Fruit fly (Drosophila melanogaster) whole organism, embryonic: Measurements from ENCODE around the gene CG5355.

Source experiments
- Bgb ChIP-seq: fragments of 200-800 bp; sonication (Bioruptor generic); IDR thresholded peaks from 2 replicates; pipeline ENCODE4 v1.3.6; 2022; ENCODE audit warnings: missing biosample characterization, missing genetic modification characterization; ENCODE audit not compliant: partially characterized antibody
- CG1024 ChIP-seq: fragments of 200-800 bp; sonication (Bioruptor generic); IDR thresholded peaks from 2 replicates; pipeline ENCODE4 v1.3.6; 2022; ENCODE audit warnings: missing biosample characterization, missing genetic modification characterization
- CG10321 ChIP-seq: fragments of 200-800 bp; sonication (Bioruptor generic); IDR thresholded peaks from 2 replicates; pipeline ENCODE4 v1.3.6; 2022; ENCODE audit warnings: missing biosample characterization, missing genetic modification characterization
- CG10543 ChIP-seq: fragments of 200-800 bp; sonication (Bioruptor generic); optimal IDR thresholded peaks from 3 replicates; lab custom pipeline; 2017; ENCODE audit warnings: missing biosample characterization, mild to moderate bottlenecking, missing genetic modification characterization, moderate library complexity
- CG1233 ChIP-seq: fragments of 200-800 bp; sonication (Bioruptor generic); optimal IDR thresholded peaks from 4 replicates; lab custom pipeline; 2018; ENCODE audit warnings: missing biosample characterization, mild to moderate bottlenecking, missing genetic modification characterization
- CG12391 ChIP-seq: fragments of 200-800 bp; sonication (Bioruptor generic); optimal IDR thresholded peaks from 3 replicates; lab custom pipeline; 2018; ENCODE audit warnings: missing biosample characterization, mild to moderate bottlenecking, missing genetic modification characterization, moderate library complexity
- CG12942 ChIP-seq: fragments of 200-800 bp; sonication (Bioruptor generic); optimal IDR thresholded peaks from 3 replicates; lab custom pipeline; 2016; ENCODE audit warnings: missing biosample characterization, missing genetic modification characterization
- CG15269 ChIP-seq: fragments of 200-800 bp; sonication (Bioruptor generic); optimal IDR thresholded peaks from 2 replicates; lab custom pipeline; 2018; ENCODE audit warnings: missing biosample characterization, mild to moderate bottlenecking, missing genetic modification characterization, moderate library complexity
- CG15514 ChIP-seq: fragments of 200-800 bp; sonication (Bioruptor generic); optimal IDR thresholded peaks from 3 replicates; lab custom pipeline; 2017; ENCODE audit warnings: missing biosample characterization, missing genetic modification characterization, mild to moderate bottlenecking, moderate library complexity, missing genetic modification reagents
- CG1647 ChIP-seq: fragments of 200-800 bp; sonication (Bioruptor generic); optimal IDR thresholded peaks from 3 replicates; lab custom pipeline; 2016; ENCODE audit warnings: missing biosample characterization, missing genetic modification characterization
- CG18476 ChIP-seq: fragments of 200-800 bp; sonication (Bioruptor generic); optimal IDR thresholded peaks from 2 replicates; lab custom pipeline; 2016; ENCODE audit warnings: missing biosample characterization, mild to moderate bottlenecking, missing genetic modification characterization
- CG2116 ChIP-seq: fragments of 200-800 bp; sonication (Bioruptor generic); optimal IDR thresholded peaks from 3 replicates; lab custom pipeline; 2018; ENCODE audit warnings: missing biosample characterization, mild to moderate bottlenecking, missing genetic modification characterization
- CG2875 ChIP-seq: fragments of 200-800 bp; sonication (Bioruptor generic); optimal IDR thresholded peaks from 2 replicates; lab custom pipeline; 2017; ENCODE audit warnings: missing biosample characterization, mild to moderate bottlenecking, missing genetic modification characterization, missing genetic modification reagents
- CG31224 ChIP-seq: fragments of 200-800 bp; sonication (Bioruptor generic); IDR thresholded peaks from 2 replicates; pipeline ENCODE4 v1.3.6; 2022; ENCODE audit warnings: missing biosample characterization, missing genetic modification characterization
- CG34224 ChIP-seq: fragments of 200-800 bp; sonication (Bioruptor generic); IDR thresholded peaks from 3 replicates; pipeline ENCODE4 v1.3.6; 2022; ENCODE audit warnings: missing biosample characterization, missing genetic modification characterization; ENCODE audit not compliant: partially characterized antibody
- CG4707 ChIP-seq: fragments of 200-800 bp; sonication (Bioruptor generic); optimal IDR thresholded peaks from 2 replicates; lab custom pipeline; 2018; ENCODE audit warnings: missing biosample characterization, mild to moderate bottlenecking, missing genetic modification characterization, moderate library complexity
- CG6689 ChIP-seq: fragments of 200-800 bp; sonication (Bioruptor generic); IDR thresholded peaks from 2 replicates; pipeline ENCODE4 v1.3.6; 2022; ENCODE audit warnings: missing biosample characterization, missing genetic modification characterization
- CG7271 ChIP-seq: fragments of 200-800 bp; sonication (Bioruptor generic); optimal IDR thresholded peaks from 2 replicates; lab custom pipeline; 2018; ENCODE audit warnings: missing biosample characterization, mild to moderate bottlenecking, missing genetic modification characterization, moderate library complexity
- CG7786 ChIP-seq: fragments of 200-800 bp; sonication (Bioruptor generic); optimal IDR thresholded peaks from 2 replicates; lab custom pipeline; 2016; ENCODE audit warnings: missing biosample characterization, missing genetic modification characterization
- CG7839 ChIP-seq: fragments of 200-800 bp; sonication (Bioruptor generic); optimal IDR thresholded peaks from 3 replicates; lab custom pipeline; 2018; ENCODE audit warnings: missing biosample characterization, mild to moderate bottlenecking, missing genetic modification characterization, moderate library complexity
- CG8944 ChIP-seq: fragments of 200-800 bp; sonication (Bioruptor generic); optimal IDR thresholded peaks from 3 replicates; lab custom pipeline; 2016; ENCODE audit warnings: missing biosample characterization, missing genetic modification characterization
- CG9797 ChIP-seq: fragments of 200-800 bp; sonication (Bioruptor generic); optimal IDR thresholded peaks from 3 replicates; lab custom pipeline; 2018; ENCODE audit warnings: missing biosample characterization, mild to moderate bottlenecking, missing genetic modification characterization
- CTCF ChIP-seq: fragments of 200-800 bp; sonication (Bioruptor generic); optimal IDR thresholded peaks from 2 replicates; lab custom pipeline; 2017; ENCODE audit warnings: missing biosample characterization, mild to moderate bottlenecking, missing genetic modification characterization, moderate library complexity
- CkIIα-i1 ChIP-seq: fragments of 200-800 bp; sonication (Bioruptor generic); IDR thresholded peaks from 2 replicates; pipeline ENCODE4 v1.3.6; 2022; ENCODE audit warnings: missing biosample characterization, missing genetic modification characterization
- Fer1 ChIP-seq: fragments of 200-800 bp; sonication (Bioruptor generic); optimal IDR thresholded peaks from 2 replicates; lab custom pipeline; 2017; ENCODE audit warnings: missing biosample characterization, mild to moderate bottlenecking, missing genetic modification characterization
- Fer2 ChIP-seq: fragments of 200-800 bp; sonication (Bioruptor generic); optimal IDR thresholded peaks from 2 replicates; lab custom pipeline; 2018; ENCODE audit warnings: missing biosample characterization, mild to moderate bottlenecking, missing genetic modification characterization, moderate library complexity
- Lhr ChIP-seq: fragments of 200-800 bp; sonication (Bioruptor generic); optimal IDR thresholded peaks from 3 replicates; lab custom pipeline; 2017; ENCODE audit warnings: mild to moderate bottlenecking, missing biosample characterization, missing genetic modification reagents, missing genetic modification characterization
- Lpt ChIP-seq: fragments of >200 bp; optimal IDR thresholded peaks from 2 replicates; lab custom pipeline; 2018; ENCODE audit warnings: missing biosample characterization, missing genetic modification characterization
- Neu2 ChIP-seq: fragments of 200-800 bp; sonication (Bioruptor generic); optimal IDR thresholded peaks from 3 replicates; lab custom pipeline; 2016; ENCODE audit warnings: missing biosample characterization, missing genetic modification characterization, borderline replicate concordance
- Spps ChIP-seq: fragments of 200-800 bp; sonication (Bioruptor generic); optimal IDR thresholded peaks from 2 replicates; lab custom pipeline; 2018; ENCODE audit warnings: missing biosample characterization, mild to moderate bottlenecking, missing genetic modification characterization
- YL-1 ChIP-seq: fragments of 200-800 bp; sonication (Bioruptor generic); optimal IDR thresholded peaks from 3 replicates; lab custom pipeline; 2017; ENCODE audit warnings: missing biosample characterization, mild to moderate bottlenecking, missing genetic modification characterization
- ac ChIP-seq: fragments of 200-800 bp; sonication (Bioruptor generic); optimal IDR thresholded peaks from 3 replicates; lab custom pipeline; 2017; ENCODE audit warnings: missing biosample characterization, mild to moderate bottlenecking, missing genetic modification characterization
- ara ChIP-seq: fragments of 200-800 bp; sonication (Bioruptor generic); IDR thresholded peaks from 2 replicates; pipeline ENCODE4 v1.3.6; 2022; ENCODE audit warnings: missing biosample characterization, missing genetic modification characterization
- bbx ChIP-seq: fragments of 200-800 bp; sonication (Bioruptor generic); IDR thresholded peaks from 2 replicates; pipeline ENCODE4 v1.3.6; 2022; ENCODE audit warnings: missing biosample characterization, missing genetic modification characterization; ENCODE audit not compliant: partially characterized antibody
- bigmax ChIP-seq: fragments of 200-800 bp; sonication (Bioruptor generic); optimal IDR thresholded peaks from 2 replicates; lab custom pipeline; 2018; ENCODE audit warnings: missing biosample characterization, mild to moderate bottlenecking, missing genetic modification characterization
- chm ChIP-seq: fragments of 200-800 bp; sonication (Bioruptor generic); IDR thresholded peaks from 2 replicates; pipeline ENCODE4 v1.3.6; 2022; ENCODE audit warnings: missing biosample characterization, missing genetic modification characterization
- crol ChIP-seq: fragments of 200-800 bp; sonication (Bioruptor generic); IDR thresholded peaks from 2 replicates; pipeline ENCODE4 v1.3.6; 2022; ENCODE audit warnings: missing biosample characterization, missing genetic modification characterization
- crp ChIP-seq, 2 experiments: fragments of 200-800 bp; sonication (Bioruptor generic); optimal IDR thresholded peaks; 2 replicates in 1 of 2; 3 replicates in 1 of 2; lab custom pipeline; 2017; ENCODE audit warnings: missing biosample characterization in 2 of 2, missing genetic modification characterization in 2 of 2, mild to moderate bottlenecking in 1 of 2, moderate library complexity in 1 of 2
- gro ChIP-seq: fragments of 200-800 bp; sonication (Bioruptor generic); optimal IDR thresholded peaks from 2 replicates; lab custom pipeline; 2016; ENCODE audit warnings: missing biosample characterization, missing genetic modification characterization
- kay ChIP-seq: fragments of 200-800 bp; sonication (Bioruptor generic); optimal IDR thresholded peaks from 2 replicates; lab custom pipeline; 2016; ENCODE audit warnings: missing biosample characterization, missing genetic modification characterization
- lbe ChIP-seq: fragments of 200-800 bp; sonication (Bioruptor generic); optimal IDR thresholded peaks from 2 replicates; lab custom pipeline; 2016; ENCODE audit warnings: missing biosample characterization, mild to moderate bottlenecking, missing genetic modification characterization
- nom ChIP-seq: fragments of 200-800 bp; sonication (Bioruptor generic); optimal IDR thresholded peaks from 2 replicates; lab custom pipeline; 2017; ENCODE audit warnings: missing biosample characterization, missing genetic modification characterization, mild to moderate bottlenecking, moderate library complexity, missing genetic modification reagents
- org-1 ChIP-seq: fragments of 200-800 bp; sonication (Bioruptor generic); optimal IDR thresholded peaks from 2 replicates; lab custom pipeline; 2017; ENCODE audit warnings: missing biosample characterization, missing genetic modification characterization
- peb ChIP-seq: fragments of 200-800 bp; sonication (Bioruptor generic); IDR thresholded peaks from 2 replicates; pipeline ENCODE4 v1.3.6; 2022; ENCODE audit warnings: missing biosample characterization, missing genetic modification characterization
- pfk ChIP-seq: fragments of 200-800 bp; sonication (Bioruptor generic); optimal IDR thresholded peaks from 2 replicates; lab custom pipeline; 2018; ENCODE audit warnings: missing biosample characterization, mild to moderate bottlenecking, missing genetic modification characterization, moderate library complexity
- sob ChIP-seq: fragments of 200-800 bp; sonication (Bioruptor generic); IDR thresholded peaks from 2 replicates; pipeline ENCODE4 v1.3.6; 2022; ENCODE audit warnings: missing biosample characterization, missing genetic modification characterization
- stc ChIP-seq: fragments of 200-800 bp; sonication (Bioruptor generic); IDR thresholded peaks from 2 replicates; pipeline ENCODE4 v1.3.6; 2022; ENCODE audit warnings: missing biosample characterization, missing genetic modification characterization
- tgo ChIP-seq: fragments of 200-800 bp; sonication (Bioruptor generic); IDR thresholded peaks from 3 replicates; pipeline ENCODE4 v1.3.6; 2022; ENCODE audit warnings: missing biosample characterization, missing genetic modification characterization
- unc-4 ChIP-seq: fragments of 200-800 bp; sonication (Bioruptor generic); IDR thresholded peaks from 2 replicates; pipeline ENCODE4 v1.3.6; 2022; ENCODE audit warnings: missing biosample characterization, missing genetic modification characterization; ENCODE audit not compliant: partially characterized antibody
- vvl ChIP-seq: fragments of 200-800 bp; sonication (Bioruptor generic); IDR thresholded peaks from 2 replicates; pipeline ENCODE4 v1.3.6; 2022; ENCODE audit warnings: missing biosample characterization, missing genetic modification characterization

Gene CG5355

dm6 chr2L:10381890-10382450 is 31.3 kb downstream of the CG5355 start, which contains the start of gene CG5096 (continued):
- TF ChIP-seq CG1233 (GFP tag; lab: Kevin White, UChicago) (peak; percentile 84), CG2116 (GFP tag; lab: Kevin White, UChicago) (peak; percentile 49), CG1024 (GFP tag; lab: Robert Waterston, UW) (peak; percentile 70), Lpt (GFP tag; lab: Kevin White, UChicago) (no peak), CG7839 (tag; lab: Kevin White, UChicago) (peak; percentile 94), CG10543 (GFP tag; lab: Kevin White, UChicago) (peak; percentile 49), ac (GFP tag; lab: Kevin White, UChicago) (no peak), lbe (GFP tag; lab: Kevin White, UChicago) (peak; percentile 62), vvl (GFP tag; lab: Robert Waterston, UW) (peak; percentile 94), CG6689 (peak; percentile 89), org-1 (GFP tag; lab: Kevin White, UChicago) (peak; percentile 78), Lhr (GFP tag; lab: Kevin White, UChicago) (no peak), Neu2 (GFP tag; lab: Kevin White, UChicago) (no peak), stc (GFP tag; lab: Robert Waterston, UW) (peak; percentile 86), CG1647 (GFP tag; lab: Kevin White, UChicago) (peak; percentile 67), peb (peak; percentile 42; the same call in 1 of the 2 replicates), CG18476 (GFP tag; lab: Kevin White, UChicago) (peak; percentile 84), chm (GFP tag; lab: Robert Waterston, UW) (peak; percentile 83), ara (peak; percentile 79), unc-4 (GFP tag; lab: Robert Waterston, UW) (no peak), kay (GFP tag; lab: Kevin White, UChicago) (peak; percentile 86), CG12391 (tag; lab: Kevin White, UChicago) (peak; percentile 91), pfk (GFP tag; lab: Kevin White, UChicago) (no peak), bbx (no peak), CG31224 (peak; percentile 72; the same call in 1 of the 2 replicates), tgo (GFP tag; lab: Robert Waterston, UW) (peak; percentile 90), CTCF (GFP tag; lab: Kevin White, UChicago) (peak; percentile 7), crp (GFP tag; optimal IDR thresholded peaks at IDR 0.05; lab: Kevin White, UChicago) (peak in 1 of 2 experiments; percentile 37), Spps (tag; lab: Kevin White, UChicago) (peak; percentile 67), CG15269 (tag; lab: Kevin White, UChicago) (peak; percentile 95), CG7271 (no peak), CG10321 (GFP tag; lab: Robert Waterston, UW) (peak; percentile 59; the same call in 1 of the 2 replicates), CG9797 (GFP tag; lab: Kevin White, UChicago) (no peak), nom (GFP tag; lab: Kevin White, UChicago) (no peak), CG15514 (GFP tag; lab: Kevin White, UChicago) (peak; percentile 85), CG8944 (peak; percentile 43), sob (peak; percentile 92; the same call in 1 of the 2 replicates), CG34224 (no peak), CG4707 (peak; percentile 64), CG2875 (GFP tag; lab: Kevin White, UChicago) (peak; percentile 59), CG7786 (GFP tag; lab: Kevin White, UChicago) (peak; percentile 84), Fer1 (GFP tag; lab: Kevin White, UChicago) (peak; percentile 95), YL-1 (GFP tag; lab: Kevin White, UChicago) (peak; percentile 35), bigmax (GFP tag; lab: Kevin White, UChicago) (peak; percentile 40), gro (GFP tag; lab: Kevin White, UChicago) (peak; percentile 90), CG12942 (peak; percentile 76), CkIIα-i1 (GFP tag; lab: Robert Waterston, UW) (no peak), Bgb (GFP tag; lab: Robert Waterston, UW) (no peak), Fer2 (tag; lab: Kevin White, UChicago) (peak; percentile 84), crol (GFP tag; lab: Robert Waterston, UW) (no peak)
